Worm (Caenorhabditis elegans) whole organism, young adult: ENCODE results near the gene dhs-19.

Source experiments
- B0035.1 ChIP-seq: sonication (generic microtip); optimal IDR thresholded peaks from 2 replicates; lab custom pipeline; 2016; ENCODE audit warnings: missing genetic modification characterization, mild to moderate bottlenecking, missing compliant biosample characterization, missing genotype, missing genetic modification reagents
- C06A6.2 ChIP-seq: fragments of 200-800 bp; sonication (Bioruptor generic); conservative IDR thresholded peaks from 2 replicates; pipeline ENCODE4 v1.3.6; 2022; ENCODE audit warnings: missing genetic modification characterization, missing compliant biosample characterization
- D2030.7 ChIP-seq: fragments of 200-800 bp; sonication (Bioruptor generic); IDR thresholded peaks from 2 replicates; pipeline ENCODE4 v1.3.6; 2022; ENCODE audit warnings: missing genetic modification reagents, missing genetic modification characterization, missing compliant biosample characterization
- F22D6.2 ChIP-seq: sonication (generic microtip); optimal IDR thresholded peaks from 2 replicates; lab custom pipeline; 2016; ENCODE audit warnings: mild to moderate bottlenecking, missing genetic modification characterization, missing compliant biosample characterization
- F23B12.7 ChIP-seq: sonication (generic microtip); optimal IDR thresholded peaks from 2 replicates; lab custom pipeline; 2017; ENCODE audit warnings: missing genetic modification characterization, mild to moderate bottlenecking, missing compliant biosample characterization, antibody characterized with exemption, moderate library complexity; ENCODE audit not compliant: insufficient read depth
- F37B4.10 ChIP-seq: fragments of 200-800 bp; sonication (Bioruptor generic); IDR thresholded peaks from 2 replicates; pipeline ENCODE4 v1.3.6; 2022; ENCODE audit warnings: missing genetic modification characterization, missing compliant biosample characterization
- F52B5.7 ChIP-seq: sonication (generic microtip); optimal IDR thresholded peaks from 2 replicates; lab custom pipeline; 2016; ENCODE audit warnings: mild to moderate bottlenecking, missing genetic modification characterization, missing compliant biosample characterization
- F55B11.4 ChIP-seq: sonication (generic microtip); optimal IDR thresholded peaks from 2 replicates; lab custom pipeline; 2016; ENCODE audit warnings: missing compliant biosample characterization, missing genetic modification characterization, borderline replicate concordance; ENCODE audit not compliant: insufficient read depth
- T26A5.8 ChIP-seq: sonication (generic microtip); optimal IDR thresholded peaks from 2 replicates; lab custom pipeline; 2016; ENCODE audit warnings: missing genetic modification characterization, missing compliant biosample characterization
- Y67H2A.10 ChIP-seq: fragments of 200-800 bp; sonication (Bioruptor generic); conservative IDR thresholded peaks from 2 replicates; pipeline ENCODE4 v1.3.6; 2022; ENCODE audit warnings: missing genetic modification reagents, missing genetic modification characterization, missing compliant biosample characterization
- athp-1 ChIP-seq: sonication (generic microtip); optimal IDR thresholded peaks from 2 replicates; lab custom pipeline; 2017; ENCODE audit warnings: mild to moderate bottlenecking, missing genetic modification characterization, missing compliant biosample characterization
- cebp-2 ChIP-seq: fragments of 200-800 bp; sonication (Bioruptor generic); IDR thresholded peaks from 2 replicates; pipeline ENCODE4 v1.3.6; 2022; ENCODE audit warnings: missing genetic modification characterization, missing compliant biosample characterization
- ceh-100 ChIP-seq: fragments of 200-800 bp; sonication (Bioruptor generic); IDR thresholded peaks from 2 replicates; pipeline ENCODE4 v1.3.6; 2022; ENCODE audit warnings: missing genetic modification reagents, missing genetic modification characterization, missing compliant biosample characterization
- ceh-40 ChIP-seq: fragments of 200-800 bp; sonication (Bioruptor generic); IDR thresholded peaks from 2 replicates; pipeline ENCODE4 v1.3.6; 2022; ENCODE audit warnings: missing genetic modification characterization, missing compliant biosample characterization
- ceh-79 ChIP-seq: sonication (generic microtip); optimal IDR thresholded peaks from 2 replicates; lab custom pipeline; 2017; ENCODE audit warnings: mild to moderate bottlenecking, missing genetic modification characterization, missing compliant biosample characterization
- die-1 ChIP-seq: sonication (generic microtip); optimal IDR thresholded peaks from 2 replicates; lab custom pipeline; 2016; ENCODE audit warnings: missing genotype, mild to moderate bottlenecking, missing genetic modification characterization, missing compliant biosample characterization
- dpff-1 ChIP-seq: sonication (generic microtip); optimal IDR thresholded peaks from 2 replicates; lab custom pipeline; 2017; ENCODE audit warnings: mild to moderate bottlenecking, missing genetic modification characterization, missing compliant biosample characterization
- dpl-1 ChIP-seq: fragments of 150-350 bp; optimal IDR thresholded peaks from 2 replicates; lab custom pipeline; 2014; ENCODE audit warnings: missing biosample characterization, missing genetic modification reagents, missing genetic modification characterization
- egl-18 ChIP-seq: fragments of 200-800 bp; sonication (Bioruptor generic); IDR thresholded peaks from 2 replicates; pipeline ENCODE4 v1.3.6; 2022; ENCODE audit warnings: missing genetic modification reagents, missing genetic modification characterization, missing compliant biosample characterization
- egl-44 ChIP-seq: fragments of 200-800 bp; sonication (Bioruptor generic); IDR thresholded peaks from 2 replicates; pipeline ENCODE4 v1.3.6; 2022; ENCODE audit warnings: missing genetic modification reagents, missing genetic modification characterization, missing compliant biosample characterization
- him-1 ChIP-seq: sonication (generic microtip); optimal IDR thresholded peaks from 2 replicates; lab custom pipeline; 2016; ENCODE audit warnings: missing genotype, missing genetic modification reagents, missing genetic modification characterization, missing compliant biosample characterization
- let-526 ChIP-seq: fragments of 200-800 bp; sonication (Bioruptor generic); IDR thresholded peaks from 2 replicates; pipeline ENCODE4 v1.3.6; 2022; ENCODE audit warnings: missing genetic modification reagents, missing genetic modification characterization, missing compliant biosample characterization
- lin-54 ChIP-seq: fragments of 200-800 bp; sonication (Bioruptor generic); optimal IDR thresholded peaks from 2 replicates; lab custom pipeline; 2018; ENCODE audit warnings: mild to moderate bottlenecking, missing genetic modification characterization, missing compliant biosample characterization
- madf-10 ChIP-seq: sonication (generic microtip); optimal IDR thresholded peaks from 2 replicates; lab custom pipeline; 2016; ENCODE audit warnings: mild to moderate bottlenecking, missing genetic modification characterization, missing compliant biosample characterization
- mcd-1 ChIP-seq: fragments of 200-800 bp; sonication (Bioruptor generic); IDR thresholded peaks from 2 replicates; pipeline ENCODE4 v1.3.6; 2022; ENCODE audit warnings: missing genetic modification reagents, missing genetic modification characterization, missing compliant biosample characterization
- mxl-1 ChIP-seq: sonication (generic microtip); optimal IDR thresholded peaks from 2 replicates; lab custom pipeline; 2016; ENCODE audit warnings: missing genetic modification characterization, missing compliant biosample characterization
- nhr-27 ChIP-seq: fragments of 200-800 bp; sonication (Bioruptor generic); optimal IDR thresholded peaks from 2 replicates; lab custom pipeline; 2018; ENCODE audit warnings: mild to moderate bottlenecking, missing genetic modification characterization, moderate library complexity, missing compliant biosample characterization
- sdz-38 ChIP-seq: sonication (generic microtip); optimal IDR thresholded peaks from 2 replicates; lab custom pipeline; 2016; ENCODE audit warnings: missing genotype, missing genetic modification characterization, missing compliant biosample characterization
- sea-2 ChIP-seq: fragments of 200-800 bp; sonication (Bioruptor generic); IDR thresholded peaks from 2 replicates; pipeline ENCODE4 v1.3.6; 2022; ENCODE audit warnings: missing genetic modification characterization, missing compliant biosample characterization
- snpc-3.4 ChIP-seq: sonication (generic microtip); optimal IDR thresholded peaks from 2 replicates; lab custom pipeline; 2017; ENCODE audit warnings: missing genetic modification characterization, mild to moderate bottlenecking, missing compliant biosample characterization, antibody characterized with exemption, moderate library complexity, missing genotype, missing genetic modification reagents
- somi-1 ChIP-seq: fragments of 200-800 bp; sonication (Bioruptor generic); optimal IDR thresholded peaks from 2 replicates; lab custom pipeline; 2018; ENCODE audit warnings: mild to moderate bottlenecking, missing genetic modification characterization, missing compliant biosample characterization
- tbx-9 ChIP-seq: sonication (generic microtip); optimal IDR thresholded peaks from 2 replicates; lab custom pipeline; 2016; ENCODE audit warnings: borderline replicate concordance, missing genetic modification characterization, inconsistent platforms, missing compliant biosample characterization
- unc-62 ChIP-seq: fragments of 150-350 bp; optimal IDR thresholded peaks from 2 replicates; lab custom pipeline; 2014; ENCODE audit warnings: missing biosample characterization, missing genetic modification reagents, missing genetic modification characterization
- xnd-1 ChIP-seq: sonication (generic microtip); optimal IDR thresholded peaks from 2 replicates; lab custom pipeline; 2016; ENCODE audit warnings: missing genotype, missing genetic modification reagents, missing genetic modification characterization, missing compliant biosample characterization
- zfh-2 ChIP-seq: fragments of 200-800 bp; sonication (Bioruptor generic); conservative IDR thresholded peaks from 2 replicates; pipeline ENCODE4 v1.3.6; 2022; ENCODE audit warnings: missing genetic modification reagents, missing genetic modification characterization, missing compliant biosample characterization
- zim-3 ChIP-seq: sonication (generic microtip); optimal IDR thresholded peaks from 2 replicates; lab custom pipeline; 2017; ENCODE audit warnings: mild to moderate bottlenecking, missing genetic modification characterization, moderate library complexity, missing compliant biosample characterization
- ztf-28 ChIP-seq: fragments of 200-800 bp; sonication (Bioruptor generic); IDR thresholded peaks from 2 replicates; pipeline ENCODE4 v1.3.6; 2022; ENCODE audit warnings: missing genetic modification reagents, missing genetic modification characterization, missing compliant biosample characterization

Gene dhs-19

DNA sequence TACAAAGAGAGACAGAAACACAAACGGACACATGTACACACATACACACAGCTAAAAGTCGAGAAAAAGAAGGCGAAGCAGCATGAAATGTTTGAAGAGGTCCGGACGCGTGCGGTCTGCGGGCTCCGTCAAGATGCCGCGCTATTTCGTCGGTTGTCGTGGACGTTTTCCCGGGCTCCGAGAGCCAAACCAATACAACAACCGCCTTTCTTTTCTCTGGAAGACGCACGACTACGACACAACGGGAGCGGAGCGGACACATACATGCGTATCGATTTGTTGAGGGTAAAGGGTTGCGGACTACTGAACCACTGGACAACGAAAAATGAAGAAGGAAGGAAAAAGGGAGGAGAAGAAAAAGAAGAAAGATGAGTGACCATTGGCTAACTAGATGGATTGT, 44.9 kb downstream of the dhs-19 start:
- TF ChIP-seq madf-10 (tag; lab: Kevin White, UChicago) = peak; percentile 33
- TF ChIP-seq zfh-2 (GFP tag; lab: Robert Waterston, UW) = peak; percentile 82
- TF ChIP-seq cebp-2 (GFP tag; lab: Robert Waterston, UW) = 0 out of 2 replicates have a peak, but pooled peaks have one; percentile 37
- TF ChIP-seq nhr-27 (tag; lab: Kevin White, UChicago) = no peak

DNA sequence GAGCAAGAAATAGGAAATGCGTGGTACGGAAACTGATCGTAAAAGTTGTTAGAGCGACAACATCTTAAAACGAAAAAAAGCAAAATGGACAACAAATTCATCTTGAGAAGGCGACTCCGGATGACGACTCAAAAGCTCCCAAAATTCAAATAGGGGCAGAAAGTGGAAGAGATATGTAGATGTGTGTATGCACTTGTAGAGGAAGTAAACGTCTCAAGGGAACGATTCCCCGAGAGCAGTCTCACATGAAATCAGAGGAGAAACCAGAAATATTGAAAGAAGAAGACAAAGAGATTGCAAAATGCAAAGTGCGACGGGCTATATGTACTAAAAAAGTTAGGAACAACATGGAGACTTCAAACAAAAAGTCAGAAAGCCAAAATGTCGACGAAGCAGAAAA, 46.8 kb downstream of the dhs-19 start, which contains the start of gene F57B7.2:
Gene F57B7.2, minus strand, starts transcription at position 101 of the 400 bp plus-strand sequence.
- no peak for TF ChIP-seq ztf-28
- TF ChIP-seq ceh-40 (GFP tag; lab: Robert Waterston, UW) = no peak
- no peak for TF ChIP-seq ceh-100 (GFP tag; lab: Robert Waterston, UW)
- TF ChIP-seq sea-2 (GFP tag; lab: Robert Waterston, UW) = no peak
- no peak for TF ChIP-seq F23B12.7 (tag; lab: Kevin White, UChicago)
- TF ChIP-seq tbx-9 (tag; lab: Kevin White, UChicago) = no peak
- TF ChIP-seq egl-18 (GFP tag; lab: Robert Waterston, UW) = no peak
- no peak for TF ChIP-seq C06A6.2 (GFP tag; lab: Robert Waterston, UW)
- no peak for TF ChIP-seq F37B4.10 (GFP tag; lab: Robert Waterston, UW)
- no peak for TF ChIP-seq xnd-1 (tag; lab: Kevin White, UChicago)
- no peak for TF ChIP-seq mcd-1 (GFP tag; lab: Robert Waterston, UW)
- no peak for TF ChIP-seq zim-3 (tag; lab: Kevin White, UChicago)
- TF ChIP-seq T26A5.8 (tag; lab: Kevin White, UChicago) = no peak
- TF ChIP-seq somi-1 (GFP tag; lab: Kevin White, UChicago) = no peak
- no peak for TF ChIP-seq nhr-27 (tag; lab: Kevin White, UChicago)
- TF ChIP-seq unc-62 (GFP tag; lab: Kevin White, UChicago) = no peak
- no peak for TF ChIP-seq let-526 (GFP tag; lab: Robert Waterston, UW)
- TF ChIP-seq snpc-3.4 = no peak
- TF ChIP-seq dpl-1 (GFP tag; lab: Kevin White, UChicago) = no peak
- TF ChIP-seq lin-54 = no peak

DNA sequence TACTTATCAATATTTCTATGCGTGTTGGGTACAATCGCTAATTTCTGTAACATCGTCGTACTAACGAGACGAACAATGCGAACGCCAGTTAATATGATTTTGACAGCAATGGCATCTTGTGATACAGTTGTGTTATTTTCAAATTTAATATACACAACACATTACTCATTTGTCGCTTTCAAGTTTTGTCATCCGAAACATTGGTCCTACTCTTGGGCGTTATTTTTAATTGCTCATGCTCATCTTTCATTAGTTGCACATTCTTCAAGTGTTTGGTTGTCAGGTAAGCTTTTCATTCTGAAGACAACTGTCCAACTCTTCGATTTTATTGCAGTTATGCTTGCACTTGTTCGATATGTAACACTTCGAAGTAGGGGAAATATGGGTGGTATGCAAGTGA, 51.1 kb downstream of the dhs-19 start:
- TF ChIP-seq egl-44 (GFP tag; lab: Robert Waterston, UW) (no peak), D2030.7 (GFP tag; lab: Robert Waterston, UW) (no peak), him-1 (tag; lab: Kevin White, UChicago) (no peak), F52B5.7 (tag; lab: Kevin White, UChicago) (no peak), F22D6.2 (tag; lab: Kevin White, UChicago) (no peak), unc-62 (GFP tag; lab: Kevin White, UChicago) (no peak), die-1 (tag; lab: Kevin White, UChicago) (no peak), zfh-2 (GFP tag; lab: Robert Waterston, UW) (no peak), ceh-79 (tag; lab: Kevin White, UChicago) (no peak), Y67H2A.10 (GFP tag; lab: Robert Waterston, UW) (no peak), mxl-1 (tag; lab: Kevin White, UChicago) (no peak), dpff-1 (no peak), egl-18 (GFP tag; lab: Robert Waterston, UW) (no peak), F55B11.4 (no peak), athp-1 (tag; lab: Kevin White, UChicago) (no peak), B0035.1 (tag; lab: Kevin White, UChicago) (no peak), sdz-38 (tag; lab: Kevin White, UChicago) (no peak)
- TF ChIP-seq, all 124 proteins: peak for 0
